Fruit fly (Drosophila melanogaster) whole organism, prepupa: ENCODE data around the gene CG1143.

Experiments used
- Eip78C ChIP-seq: fragments of 200-800 bp; sonication (Bioruptor generic); peaks from one replicate; lab custom pipeline; 2016; ENCODE audit warnings: missing biosample characterization, missing genetic modification characterization
- Ets21C ChIP-seq: fragments of 200-800 bp; sonication (Bioruptor generic); optimal IDR thresholded peaks from 3 replicates; lab custom pipeline; 2016; ENCODE audit warnings: missing biosample characterization, missing genetic modification characterization
- Ets96B ChIP-seq: fragments of 200-800 bp; optimal IDR thresholded peaks from 2 replicates; lab custom pipeline; 2019; ENCODE audit warnings: missing biosample characterization, mild to moderate bottlenecking, missing genetic modification characterization, moderate library complexity
- fd85E ChIP-seq: fragments of 200-800 bp; sonication (Bioruptor generic); optimal IDR thresholded peaks from 3 replicates; lab custom pipeline; 2016; ENCODE audit warnings: missing biosample characterization, missing genetic modification characterization
- pdm3 ChIP-seq: fragments of 200-800 bp; sonication (Bioruptor generic); optimal IDR thresholded peaks from 3 replicates; lab custom pipeline; 2016; ENCODE audit warnings: missing biosample characterization, missing genetic modification characterization
- ss ChIP-seq, 2 experiments: fragments of 200-800 bp; sonication (Bioruptor generic); optimal IDR thresholded peaks; 2 replicates in 1 of 2; 3 replicates in 1 of 2; lab custom pipeline; 2017 to 2018; ENCODE audit warnings: mild to moderate bottlenecking in 2 of 2, missing biosample characterization in 2 of 2, missing genetic modification characterization in 2 of 2, moderate library complexity in 1 of 2

DNA sequence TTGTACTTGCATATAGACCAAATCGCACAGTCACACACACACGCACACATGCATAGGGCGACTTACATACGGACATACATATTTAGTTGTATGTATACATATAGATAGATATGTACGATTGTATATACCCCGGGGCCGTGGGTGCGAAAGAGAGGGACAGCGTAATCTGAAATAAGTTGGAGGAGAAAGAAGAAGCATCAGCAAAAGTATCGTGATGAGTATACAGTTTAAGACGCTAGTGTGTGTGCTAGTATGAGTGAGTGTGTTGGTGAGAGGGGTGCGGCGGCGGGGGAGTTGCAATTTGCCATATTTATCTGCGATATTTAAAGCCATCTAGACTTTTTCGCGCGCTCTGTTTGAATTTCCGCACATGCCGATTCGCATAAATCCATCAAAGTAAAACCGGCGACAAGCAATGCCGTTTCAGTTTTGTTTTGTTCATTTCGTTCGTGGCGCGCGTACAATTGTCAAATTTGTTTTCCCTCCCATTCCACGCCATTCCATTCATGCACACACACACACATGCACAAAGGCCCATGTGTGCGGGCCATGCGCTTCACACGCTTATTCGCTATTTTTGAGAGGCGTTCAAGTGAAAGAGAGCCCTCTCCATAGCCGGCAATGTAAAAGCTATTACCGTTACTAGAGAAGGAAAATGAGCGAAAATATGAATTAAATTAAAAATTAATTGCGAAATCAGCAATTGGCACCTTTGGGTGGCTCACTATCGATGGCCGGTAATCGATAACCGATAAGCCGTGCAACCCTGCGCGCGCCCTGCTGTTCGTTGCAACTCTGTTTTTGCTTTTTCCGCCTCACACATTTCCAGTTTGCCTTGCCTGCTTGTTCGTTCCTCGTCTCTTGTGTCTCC, 10.0 kb upstream of the CG1143 start:
- TF ChIP-seq Eip78C (GFP tag; lab: Kevin White, UChicago) (peak; percentile 94), Ets96B (tag; lab: Kevin White, UChicago) (peak; percentile 8), Ets21C (peak; percentile 68), ss (GFP tag; optimal IDR thresholded peaks at IDR 0.05; lab: Kevin White, UChicago) (peak; percentile 46 to 79), pdm3 (GFP tag; lab: Kevin White, UChicago) (peak; percentile 77), fd85E (GFP tag; lab: Kevin White, UChicago) (peak; percentile 64)
